Fruit fly (Drosophila melanogaster): Measurements from ENCODE around the gene bru2.
A peak's percentile ranks its signal among the peaks of the same experiment; 100 is the strongest.

The bru2 gene

dm6 chr2L:12421793-12422691, 78.0 kb downstream of the bru2 start (continued):
- peak; percentile 14 for TF ChIP-seq CG18599 (GFP tag; optimal IDR thresholded peaks at IDR 0.05)
- TF ChIP-seq CG12391 (tag; optimal IDR thresholded peaks at IDR 0.05), result peak; percentile 15
- TF ChIP-seq ash1 (GFP tag; optimal IDR thresholded peaks at IDR 0.05), result no peak
- TF ChIP-seq Dll (GFP tag; IDR thresholded peaks at IDR 0.05; ENCODE audit: partially characterized antibody), result 0 out of 4 replicates have a peak, but pooled peaks have one; percentile 30
- TF ChIP-seq grau (tag; optimal IDR thresholded peaks at IDR 0.05), result peak; percentile 30
- no peak for TF ChIP-seq CG31365 (tag; optimal IDR thresholded peaks at IDR 0.05)
- no peak for TF ChIP-seq CG8089 (GFP tag; optimal IDR thresholded peaks at IDR 0.05)
- no peak for TF ChIP-seq fd96Cb (tag; optimal IDR thresholded peaks at IDR 0.05)
- no peak for TF ChIP-seq CG14441 (GFP tag; IDR thresholded peaks at IDR 0.05)
- no peak for TF ChIP-seq CG7963 (GFP tag; IDR thresholded peaks at IDR 0.05; ENCODE audit: partially characterized antibody)
- no peak for TF ChIP-seq Tbp (GFP tag; optimal IDR thresholded peaks at IDR 0.05)
- TF ChIP-seq Hr39 (optimal IDR thresholded peaks at IDR 0.05), result no peak
- TF ChIP-seq BEAF-32 (GFP tag; optimal IDR thresholded peaks at IDR 0.05), result no peak
- TF ChIP-seq emc (GFP tag; optimal IDR thresholded peaks at IDR 0.05), result no peak
- peak; percentile 27; the same call in 1 of the 2 replicates for TF ChIP-seq E2f1 (GFP tag; IDR thresholded peaks at IDR 0.05)
- no peak for TF ChIP-seq ranshi (GFP tag; IDR thresholded peaks at IDR 0.05)
- TF ChIP-seq CG33557 (GFP tag; optimal IDR thresholded peaks at IDR 0.05), result no peak
- TF ChIP-seq CG11085 (GFP tag; IDR thresholded peaks at IDR 0.05), result no peak
- TF ChIP-seq twi (tag; optimal IDR thresholded peaks at IDR 0.05), result no peak
- TF ChIP-seq Ets65A (GFP tag), result peak; percentile 25
- no peak for TF ChIP-seq CG14860 (GFP tag; IDR thresholded peaks at IDR 0.05; ENCODE audit: partially characterized antibody)
- no peak for TF ChIP-seq CG3065 (GFP tag; optimal IDR thresholded peaks at IDR 0.05)
- no peak for TF ChIP-seq tin (GFP tag; optimal IDR thresholded peaks at IDR 0.05)
- TF ChIP-seq CG33213 (GFP tag; optimal IDR thresholded peaks at IDR 0.05), result no peak
- TF ChIP-seq CrebB (tag; optimal IDR thresholded peaks at IDR 0.05), result no peak
- no peak for TF ChIP-seq Hsf (GFP tag; optimal IDR thresholded peaks at IDR 0.05)
- peak; percentile 96 for TF ChIP-seq CG15073 (GFP tag; optimal IDR thresholded peaks at IDR 0.05)
- TF ChIP-seq Sin3A (optimal IDR thresholded peaks at IDR 0.05), result no peak
- TF ChIP-seq pho (GFP tag; optimal IDR thresholded peaks at IDR 0.05), result no peak

DNA sequence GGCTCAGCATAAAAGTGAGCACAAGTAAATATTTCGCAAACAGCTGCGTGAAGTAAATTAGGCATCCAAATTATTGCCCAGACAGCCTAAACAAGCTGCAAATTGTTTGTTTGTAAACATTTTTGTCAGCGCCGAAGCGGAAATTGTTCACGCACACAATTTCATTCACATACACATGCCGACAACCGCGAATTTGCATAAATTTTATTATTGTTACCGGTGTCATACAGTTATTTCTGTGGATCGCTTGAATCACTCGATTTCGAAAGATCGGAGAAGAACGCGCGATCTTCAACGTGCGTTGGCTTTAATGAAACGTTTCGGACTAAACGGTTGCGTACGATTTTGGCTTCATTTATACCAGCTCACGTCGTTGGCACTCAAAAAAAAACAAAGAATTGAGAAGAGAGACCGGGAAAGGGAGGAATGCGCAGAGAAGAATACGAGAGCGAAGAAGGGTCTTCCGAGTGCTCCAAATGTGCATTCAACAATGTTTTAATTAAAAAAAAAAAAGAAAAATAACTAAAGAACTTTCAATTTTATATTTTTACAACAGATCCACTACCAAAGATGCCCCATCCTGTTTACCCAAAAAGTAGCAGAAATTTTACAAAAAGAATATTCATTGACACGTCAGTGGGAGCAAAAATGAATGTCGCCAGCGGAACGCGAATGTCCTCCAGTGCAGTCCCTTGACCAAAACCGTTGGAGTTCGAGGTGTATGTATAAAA, 79.3 kb downstream of the bru2 start, which contains the start of gene vir-1:
TSS of gene vir-1 (minus strand) at position 334 of the 731 bp plus-strand sequence.
- TF ChIP-seq slp2 (GFP tag; optimal IDR thresholded peaks at IDR 0.05), result no peak
- no peak for TF ChIP-seq p53 (GFP tag; optimal IDR thresholded peaks at IDR 0.05)
- TF ChIP-seq CG9727 (GFP tag; optimal IDR thresholded peaks at IDR 0.05), result no peak
- peak; percentile 13 for TF ChIP-seq Deaf1 (tag; optimal IDR thresholded peaks at IDR 0.05)
- TF ChIP-seq sqz (GFP tag; optimal IDR thresholded peaks at IDR 0.05), result peak; percentile 38
- peak; percentile 21; the same call in 1 of the 2 replicates for TF ChIP-seq CG13287 (GFP tag; IDR thresholded peaks at IDR 0.05; ENCODE audit: partially characterized antibody)
- 0 out of 2 replicates have a peak, but pooled peaks have one; percentile 13 for TF ChIP-seq Bgb (GFP tag; IDR thresholded peaks at IDR 0.05; ENCODE audit: partially characterized antibody)
- TF ChIP-seq CG12155 (GFP tag; optimal IDR thresholded peaks at IDR 0.05), result no peak
- TF ChIP-seq Doc3 (GFP tag; IDR thresholded peaks at IDR 0.05; ENCODE audit: partially characterized antibody), result no peak
- no peak for TF ChIP-seq Dbx (GFP tag; IDR thresholded peaks at IDR 0.05)
- peak; percentile 18 for TF ChIP-seq Jarid2 (GFP tag; optimal IDR thresholded peaks at IDR 0.05)
- no peak for TF ChIP-seq CG17802 (tag; optimal IDR thresholded peaks at IDR 0.05)
- TF ChIP-seq CG12769 (tag; optimal IDR thresholded peaks at IDR 0.05), result peak; percentile 41
- TF ChIP-seq CG6791 (GFP tag; IDR thresholded peaks at IDR 0.05; ENCODE audit: partially characterized antibody), result no peak
- TF ChIP-seq ham (GFP tag; IDR thresholded peaks at IDR 0.05), result no peak
- TF ChIP-seq chm (GFP tag; IDR thresholded peaks at IDR 0.05), result peak; percentile 54; the same call in 1 of the 2 replicates
- no peak for TF ChIP-seq CG4730 (GFP tag; IDR thresholded peaks at IDR 0.05)
- no peak for TF ChIP-seq crp (GFP tag; optimal IDR thresholded peaks at IDR 0.05)
- no peak for TF ChIP-seq gt (GFP tag; IDR thresholded peaks at IDR 0.05)
- no peak for TF ChIP-seq CG17361 (GFP tag; IDR thresholded peaks at IDR 0.05)

Measured in whole organism, embryonic.